Worm (Caenorhabditis elegans): ENCODE data around the gene C29F5.1.
A peak's percentile ranks its signal among the peaks of the same experiment; 100 is the strongest.

C29F5.1 gene

DNA sequence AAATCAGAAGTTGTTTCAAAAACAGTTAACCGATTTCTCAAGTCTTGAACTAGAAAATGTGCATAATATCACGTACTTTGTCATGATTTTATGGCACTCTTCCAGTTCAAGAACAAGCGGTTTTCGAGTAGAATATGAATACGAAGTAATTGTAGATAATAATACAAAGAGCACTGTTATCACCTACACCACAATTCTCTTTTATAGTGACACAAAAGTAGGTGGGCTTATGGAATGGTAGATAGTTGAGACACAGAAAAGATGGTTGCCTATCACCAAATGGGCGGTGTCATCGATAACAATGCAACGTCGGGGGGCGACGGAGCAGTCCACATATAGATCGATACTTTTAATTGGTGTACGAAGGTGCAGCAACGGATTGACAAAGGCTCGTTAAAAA lies 25.3 kb downstream of the C29F5.1 start:
- TF ChIP-seq nhr-237 (tag; optimal IDR thresholded peaks at IDR 0.05) (no peak), fos-1 (tag; optimal IDR thresholded peaks at IDR 0.05) (peak; percentile 95), ama-1 (optimal IDR thresholded peaks at IDR 0.05) (no peak), lin-11 (tag; optimal IDR thresholded peaks at IDR 0.05) (no peak), mdl-1 (tag; optimal IDR thresholded peaks at IDR 0.05) (no peak), crh-2 (tag; optimal IDR thresholded peaks at IDR 0.05) (peak; percentile 43), skn-1 (tag; optimal IDR thresholded peaks at IDR 0.05) (peak; percentile 33), sma-9 (GFP tag; optimal IDR thresholded peaks at IDR 0.05) (peak; percentile 17), sma-9 (tag; optimal IDR thresholded peaks at IDR 0.05) (no peak), gmeb-1 (tag; optimal IDR thresholded peaks at IDR 0.05) (peak; percentile 43)

DNA sequence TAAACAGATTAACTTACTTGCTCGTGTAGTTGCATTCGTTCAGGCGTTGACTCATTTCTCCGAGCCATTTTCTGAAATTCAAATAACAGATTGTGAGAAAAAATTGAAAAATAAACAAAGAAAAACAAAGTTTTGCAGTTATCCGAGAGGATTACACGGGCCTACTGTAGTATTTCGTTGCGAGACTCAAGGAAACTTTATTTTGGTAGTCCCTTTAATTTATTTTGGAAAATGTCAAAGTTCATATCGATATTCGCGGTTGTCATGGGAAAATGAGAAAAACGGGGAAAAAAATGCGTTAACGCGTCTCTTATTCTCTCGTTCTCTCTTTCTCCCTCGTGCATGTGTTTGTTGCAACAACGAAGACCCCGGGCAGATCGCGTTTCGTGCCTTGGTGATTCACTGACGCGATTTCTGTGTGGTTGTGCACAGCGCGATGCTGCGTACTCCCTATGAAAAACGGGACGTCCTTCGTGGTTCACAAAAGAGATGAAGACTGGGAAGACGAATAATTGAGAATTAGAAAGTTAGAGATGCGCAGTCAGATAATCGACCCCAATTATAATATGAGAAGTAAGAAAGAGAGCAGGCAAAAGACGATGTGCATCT lies 28.0 kb downstream of the C29F5.1 start, which contains the start of gene set-4:
TSS of gene set-4 (minus strand) at position 120 of the 609 bp plus-strand sequence.
- TF ChIP-seq sma-3 (GFP tag; optimal IDR thresholded peaks at IDR 0.05): peak; percentile 91
- TF ChIP-seq nhr-10 (tag; optimal IDR thresholded peaks at IDR 0.05): peak; percentile 78
- TF ChIP-seq skn-1 (tag; optimal IDR thresholded peaks at IDR 0.05): no peak
- TF ChIP-seq nhr-21 (tag; optimal IDR thresholded peaks at IDR 0.05): peak; percentile 87
- TF ChIP-seq zag-1 (tag; optimal IDR thresholded peaks at IDR 0.05): peak; percentile 72
- peak; percentile 93 for TF ChIP-seq sem-4 (tag; optimal IDR thresholded peaks at IDR 0.05)
- peak; percentile 85 for TF ChIP-seq nhr-6 (tag; optimal IDR thresholded peaks at IDR 0.05)
- TF ChIP-seq egl-27 (tag; optimal IDR thresholded peaks at IDR 0.05): peak; percentile 85
- TF ChIP-seq unc-55 (GFP tag; optimal IDR thresholded peaks at IDR 0.05): peak; percentile 96
- TF ChIP-seq aly-2 (tag; optimal IDR thresholded peaks at IDR 0.05): no peak
- TF ChIP-seq elt-3 (tag; optimal IDR thresholded peaks at IDR 0.05): no peak
- TF ChIP-seq R02D3.7 (tag; optimal IDR thresholded peaks at IDR 0.05): peak; percentile 50
- peak; percentile 96 for TF ChIP-seq nhr-129 (tag; optimal IDR thresholded peaks at IDR 0.05)
- peak; percentile 97 for TF ChIP-seq crh-2 (tag; optimal IDR thresholded peaks at IDR 0.05)
- no peak for TF ChIP-seq nhr-23 (tag; optimal IDR thresholded peaks at IDR 0.05)
- no peak for TF ChIP-seq elt-1 (tag; optimal IDR thresholded peaks at IDR 0.05)
- TF ChIP-seq mdl-1 (tag; optimal IDR thresholded peaks at IDR 0.05): peak; percentile 18 to 91
- TF ChIP-seq ZK546.5 (tag; optimal IDR thresholded peaks at IDR 0.05): peak; percentile 27
- peak; percentile 59 for TF ChIP-seq unc-62 (GFP tag; optimal IDR thresholded peaks at IDR 0.05)
- peak; percentile 96 for TF ChIP-seq fos-1 (tag; optimal IDR thresholded peaks at IDR 0.05)
- TF ChIP-seq nhr-237 (tag; optimal IDR thresholded peaks at IDR 0.05): peak; percentile 20
- peak; percentile 26 for TF ChIP-seq ama-1 (optimal IDR thresholded peaks at IDR 0.05)
- TF ChIP-seq unc-39 (tag; optimal IDR thresholded peaks at IDR 0.05): no peak
- TF ChIP-seq blmp-1 (tag; optimal IDR thresholded peaks at IDR 0.05; ENCODE audit: insufficient read depth): peak; percentile 54
- TF ChIP-seq ztf-4 (tag; optimal IDR thresholded peaks at IDR 0.05): peak; percentile 90
- TF ChIP-seq nhr-25 (tag; optimal IDR thresholded peaks at IDR 0.05): peak; percentile 92
- no peak for TF ChIP-seq mbf-1 (tag; optimal IDR thresholded peaks at IDR 0.05)
- TF ChIP-seq snpc-4 (tag; optimal IDR thresholded peaks at IDR 0.05): peak; percentile 88
- peak; percentile 89 for TF ChIP-seq lin-11 (tag; optimal IDR thresholded peaks at IDR 0.05)
- peak; percentile 84 for TF ChIP-seq mab-5 (tag; optimal IDR thresholded peaks at IDR 0.05)
- no peak for TF ChIP-seq nhr-11 (tag; optimal IDR thresholded peaks at IDR 0.05)
- peak; percentile 90 to 95 for TF ChIP-seq lsy-2 (tag; optimal IDR thresholded peaks at IDR 0.05)
- TF ChIP-seq peb-1 (tag; optimal IDR thresholded peaks at IDR 0.05): no peak
- TF ChIP-seq gmeb-1 (tag; optimal IDR thresholded peaks at IDR 0.05): peak; percentile 90
- peak; percentile 68 for TF ChIP-seq nhr-77 (tag; optimal IDR thresholded peaks at IDR 0.05)
- TF ChIP-seq sma-9 (GFP tag; optimal IDR thresholded peaks at IDR 0.05): peak; percentile 92
- no peak for TF ChIP-seq sma-9 (tag; optimal IDR thresholded peaks at IDR 0.05)
- peak; percentile 78 for TF ChIP-seq Y55F3AM.14 (GFP tag; optimal IDR thresholded peaks at IDR 0.05)
- no peak for TF ChIP-seq lin-39 (tag; optimal IDR thresholded peaks at IDR 0.05)
- peak; percentile 91 for TF ChIP-seq ceh-16 (tag; optimal IDR thresholded peaks at IDR 0.05)
- TF ChIP-seq C34F6.9 (tag; optimal IDR thresholded peaks at IDR 0.05): peak; percentile 98
- no peak for TF ChIP-seq alr-1 (tag; optimal IDR thresholded peaks at IDR 0.05)
- no peak for TF ChIP-seq ztf-1 (GFP tag; conservative IDR thresholded peaks at IDR 0.05)
- peak; percentile 61 for TF ChIP-seq ztf-11 (tag; optimal IDR thresholded peaks at IDR 0.05)
- no peak for TF ChIP-seq nhr-12 (tag; optimal IDR thresholded peaks at IDR 0.05)
- TF ChIP-seq F13H6.1 (tag; optimal IDR thresholded peaks at IDR 0.05): peak; percentile 92
- no peak for TF ChIP-seq dmd-4 (tag; optimal IDR thresholded peaks at IDR 0.05)
- peak; percentile 93 for TF ChIP-seq lin-13 (GFP tag; optimal IDR thresholded peaks at IDR 0.05)
- TF ChIP-seq ceh-82 (tag; optimal IDR thresholded peaks at IDR 0.05): peak; percentile 68

Measured in whole organism, L2 larva.